Worm (Caenorhabditis elegans) whole organism, early embryonic: ENCODE data around the gene C35D10.8.

Experiments
- F13C5.2 ChIP-seq: sonication (generic microtip); optimal IDR thresholded peaks from 2 replicates; lab custom pipeline; 2017; ENCODE audit warnings: mild to moderate bottlenecking, missing genetic modification characterization, inconsistent platforms, missing compliant biosample characterization
- ama-1 ChIP-seq: fragments of 150-350 bp; optimal IDR thresholded peaks from 2 replicates; lab custom pipeline; 2014
- ceh-13 ChIP-seq: fragments of 200-800 bp; sonication (Bioruptor generic); optimal IDR thresholded peaks from 2 replicates; lab custom pipeline; 2018; ENCODE audit warnings: mild to moderate bottlenecking, missing genetic modification characterization, missing compliant biosample characterization
- flt-1 ChIP-seq: fragments of 200-800 bp; sonication (Bioruptor generic); IDR thresholded peaks from 2 replicates; pipeline ENCODE4 v1.3.6; 2022; ENCODE audit warnings: missing genetic modification characterization, missing compliant biosample characterization
- hmg-4 ChIP-seq: fragments of 200-800 bp; sonication (Bioruptor generic); optimal IDR thresholded peaks from 2 replicates; lab custom pipeline; 2018; ENCODE audit warnings: mild to moderate bottlenecking, missing genetic modification characterization, missing compliant biosample characterization
- hnd-1 ChIP-seq: sonication (generic microtip); optimal IDR thresholded peaks from 2 replicates; lab custom pipeline; 2016; ENCODE audit warnings: missing genetic modification characterization, missing compliant biosample characterization
- pes-1 ChIP-seq: fragments of 200-800 bp; sonication (Bioruptor generic); IDR thresholded peaks from 2 replicates; pipeline ENCODE4 v1.3.6; 2022; ENCODE audit warnings: missing genetic modification reagents, missing genetic modification characterization, missing compliant biosample characterization
- scrt-1 ChIP-seq: fragments of 200-800 bp; sonication (Bioruptor generic); IDR thresholded peaks from 2 replicates; pipeline ENCODE4 v1.3.6; 2022; ENCODE audit warnings: missing genetic modification characterization, missing compliant biosample characterization
- tbx-11 ChIP-seq: fragments of 200-800 bp; sonication (Bioruptor generic); IDR thresholded peaks from 2 replicates; pipeline ENCODE4 v1.3.6; 2022; ENCODE audit warnings: missing genetic modification characterization, missing compliant biosample characterization
- tbx-37 ChIP-seq: fragments of 200-800 bp; sonication (Bioruptor generic); conservative IDR thresholded peaks from 2 replicates; pipeline ENCODE4 v1.3.6; 2022; ENCODE audit warnings: missing genetic modification reagents, missing genetic modification characterization, missing compliant biosample characterization
- tra-4 ChIP-seq: sonication (generic microtip); optimal IDR thresholded peaks from 2 replicates; lab custom pipeline; 2017; ENCODE audit warnings: missing genetic modification characterization, missing compliant biosample characterization

DNA sequence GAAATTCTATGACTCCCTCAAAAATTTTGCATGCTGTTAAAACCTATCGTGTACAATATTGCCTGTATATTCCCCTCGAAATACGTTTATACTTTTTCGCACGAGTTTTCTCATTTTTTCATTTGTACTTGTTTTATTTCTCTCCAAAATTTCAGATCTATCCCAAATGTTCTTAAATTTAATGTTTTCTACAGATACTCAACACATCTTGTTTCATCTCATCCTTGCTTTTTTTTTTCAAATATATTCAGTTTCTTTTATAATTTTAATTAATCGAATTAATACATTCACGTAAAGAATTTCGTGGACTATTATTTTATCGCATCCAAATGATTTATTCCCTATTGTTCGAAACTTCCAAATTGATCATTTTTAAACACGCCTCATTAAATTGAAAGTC is at the start of gene C35D10.8:
- TF ChIP-seq ama-1 (lab: Kevin White, UChicago) (no peak), tra-4 (tag; lab: Kevin White, UChicago) (no peak), flt-1 (GFP tag; lab: Robert Waterston, UW) (no peak), hmg-4 (GFP tag; lab: Kevin White, UChicago) (no peak), ceh-13 (GFP tag; lab: Kevin White, UChicago) (no peak), hnd-1 (tag; lab: Kevin White, UChicago) (no peak), tbx-11 (no peak), tbx-37 (GFP tag; lab: Robert Waterston, UW) (no peak), pes-1 (GFP tag; lab: Robert Waterston, UW) (no peak), scrt-1 (no peak), F13C5.2 (tag; lab: Kevin White, UChicago) (no peak)
